Fruit fly (Drosophila melanogaster) whole organism, adult: Measurements from ENCODE around the gene RhoGAP15B.

Source experiments
- CG11617 ChIP-seq: fragments of 200-800 bp; sonication (Bioruptor generic); optimal IDR thresholded peaks from 2 replicates; lab custom pipeline; 2017; ENCODE audit warnings: mild to moderate bottlenecking, missing biosample characterization, missing genetic modification reagents, missing genetic modification characterization
- CG12768 ChIP-seq: fragments of 200-800 bp; sonication (Bioruptor generic); optimal IDR thresholded peaks from 2 replicates; lab custom pipeline; 2017; ENCODE audit warnings: missing biosample characterization, missing genetic modification characterization, mild to moderate bottlenecking, moderate library complexity, missing genetic modification reagents
- CG14711 ChIP-seq: fragments of 200-800 bp; sonication (Bioruptor generic); optimal IDR thresholded peaks from 2 replicates; lab custom pipeline; 2018; ENCODE audit warnings: missing biosample characterization, mild to moderate bottlenecking, missing genetic modification characterization, moderate library complexity
- CG1620 ChIP-seq: fragments of 200-800 bp; sonication (Bioruptor generic); optimal IDR thresholded peaks from 2 replicates; lab custom pipeline; 2016; ENCODE audit warnings: missing biosample characterization, missing genetic modification characterization
- CG33017 ChIP-seq: fragments of 200-800 bp; sonication (Bioruptor generic); optimal IDR thresholded peaks from 2 replicates; lab custom pipeline; 2018; ENCODE audit warnings: missing biosample characterization, mild to moderate bottlenecking, missing genetic modification characterization, moderate library complexity
- CG5204 ChIP-seq: fragments of 200-800 bp; sonication (Bioruptor generic); optimal IDR thresholded peaks from 2 replicates; lab custom pipeline; 2016; ENCODE audit warnings: missing biosample characterization, missing genetic modification characterization
- CG7045 ChIP-seq: fragments of 200-800 bp; sonication (Bioruptor generic); optimal IDR thresholded peaks from 2 replicates; lab custom pipeline; 2017; ENCODE audit warnings: missing biosample characterization, mild to moderate bottlenecking, missing genetic modification characterization
- CG7101 ChIP-seq: fragments of 200-800 bp; sonication (Bioruptor generic); optimal IDR thresholded peaks from 2 replicates; lab custom pipeline; 2018; ENCODE audit warnings: missing biosample characterization, mild to moderate bottlenecking, missing genetic modification characterization, moderate library complexity
- Clk ChIP-seq: fragments of 200-800 bp; sonication (Bioruptor generic); optimal IDR thresholded peaks from 2 replicates; lab custom pipeline; 2017; ENCODE audit warnings: missing biosample characterization, missing genetic modification characterization
- Crg-1 ChIP-seq: fragments of 200-800 bp; sonication (Bioruptor generic); optimal IDR thresholded peaks from 2 replicates; lab custom pipeline; 2016; ENCODE audit warnings: missing biosample characterization, missing genetic modification characterization
- Hr96 ChIP-seq: fragments of 200-800 bp; sonication (Bioruptor generic); optimal IDR thresholded peaks from 2 replicates; lab custom pipeline; 2016; ENCODE audit warnings: missing biosample characterization, missing genetic modification characterization
- Mnt ChIP-seq: fragments of 200-800 bp; sonication (Bioruptor generic); optimal IDR thresholded peaks from 2 replicates; lab custom pipeline; 2016; ENCODE audit warnings: missing biosample characterization, mild to moderate bottlenecking, missing genetic modification characterization
- bab1 ChIP-seq: fragments of 200-800 bp; sonication (Bioruptor generic); optimal IDR thresholded peaks from 3 replicates; lab custom pipeline; 2019; ENCODE audit warnings: missing biosample characterization, mild to moderate bottlenecking, missing genetic modification characterization, moderate library complexity
- cic ChIP-seq: fragments of 200-800 bp; sonication (Bioruptor generic); optimal IDR thresholded peaks from 2 replicates; lab custom pipeline; 2017; ENCODE audit warnings: missing biosample characterization, mild to moderate bottlenecking, missing genetic modification characterization, moderate library complexity
- cnc ChIP-seq, 2 experiments: fragments of >200 bp; optimal IDR thresholded peaks; 2 replicates each; lab custom pipeline; 2017
- kay ChIP-seq: fragments of 200-800 bp; sonication (Bioruptor generic); peaks from one replicate; lab custom pipeline; 2016; ENCODE audit warnings: missing biosample characterization, missing genetic modification characterization, borderline replicate concordance
- ovo ChIP-seq: fragments of 200-800 bp; sonication (Bioruptor generic); optimal IDR thresholded peaks from 2 replicates; lab custom pipeline; 2016; ENCODE audit warnings: missing biosample characterization, missing genetic modification characterization
- pad ChIP-seq: fragments of 200-800 bp; sonication (Bioruptor generic); optimal IDR thresholded peaks from 3 replicates; lab custom pipeline; 2017; ENCODE audit warnings: missing biosample characterization, missing genetic modification characterization, mild to moderate bottlenecking, moderate library complexity, missing genetic modification reagents
- tj ChIP-seq: fragments of 200-800 bp; sonication (Bioruptor generic); optimal IDR thresholded peaks from 3 replicates; lab custom pipeline; 2017; ENCODE audit warnings: missing biosample characterization, mild to moderate bottlenecking, missing genetic modification characterization, moderate library complexity
- toe ChIP-seq: fragments of 200-800 bp; sonication (Bioruptor generic); optimal IDR thresholded peaks from 2 replicates; lab custom pipeline; 2016; ENCODE audit warnings: missing biosample characterization, missing genetic modification characterization

RhoGAP15B gene

DNA sequence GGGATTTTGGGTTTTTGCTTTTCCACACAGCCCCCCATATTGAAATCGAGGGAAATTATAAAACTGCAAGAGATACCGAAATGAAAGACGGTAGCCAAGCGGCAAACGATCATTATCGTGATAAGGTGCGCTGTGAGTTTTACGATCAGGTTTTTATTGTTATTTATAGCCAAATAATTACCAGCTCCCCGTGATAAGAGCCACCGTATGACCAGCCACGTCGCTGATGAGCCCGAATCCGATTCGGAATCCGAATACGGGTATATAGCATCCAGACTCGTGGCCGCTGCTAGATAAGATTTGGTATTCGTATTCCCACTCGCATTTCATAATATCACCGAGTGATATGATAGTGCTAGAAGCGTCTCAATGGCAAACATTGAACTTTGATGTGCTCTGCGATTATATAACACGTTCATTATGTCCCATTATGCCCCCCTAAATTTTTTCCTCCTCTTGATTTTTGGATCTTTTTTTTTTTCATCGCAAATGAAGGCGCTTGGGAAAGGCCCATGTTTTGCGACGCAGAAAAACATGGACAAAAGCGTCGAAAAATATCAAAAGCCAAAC, 24.2 kb upstream of the RhoGAP15B start:
- TF ChIP-seq CG7101 (tag; lab: Kevin White, UChicago) (peak; percentile 7), Clk (GFP tag; lab: Kevin White, UChicago) (no peak)

DNA sequence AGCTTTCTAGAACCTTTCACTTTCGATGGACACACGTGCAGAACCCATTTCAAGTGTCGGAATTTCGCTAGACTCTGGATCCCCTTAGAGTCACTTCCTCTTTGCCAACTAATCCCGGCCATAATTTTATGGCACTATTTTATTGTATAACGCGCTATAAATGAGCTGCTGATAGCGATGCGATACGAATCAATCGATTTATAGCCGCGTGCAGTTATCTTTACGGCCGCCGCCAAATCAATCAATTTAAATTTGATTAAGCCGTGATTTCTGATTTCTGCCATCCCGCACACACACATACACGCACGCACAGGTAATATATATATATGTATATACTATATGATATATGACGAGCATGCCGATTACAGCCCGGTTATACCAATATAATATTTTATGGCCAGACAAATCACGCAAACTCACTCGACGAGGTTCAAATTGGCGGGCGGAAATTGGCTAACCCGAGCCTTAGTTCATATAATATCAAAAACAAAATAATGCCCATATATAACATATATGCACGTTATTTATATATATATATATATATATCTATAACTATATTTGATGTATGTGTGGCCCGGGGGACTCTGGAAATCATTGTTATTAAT, 22.3 kb upstream of the RhoGAP15B start:
- TF ChIP-seq cic (GFP tag; lab: Kevin White, UChicago) (peak; percentile 5), Mnt (GFP tag; lab: Kevin White, UChicago) (no peak), CG14711 (tag; lab: Kevin White, UChicago) (no peak), CG11617 (GFP tag; lab: Kevin White, UChicago) (no peak), CG7101 (tag; lab: Kevin White, UChicago) (peak; percentile 55)

dm6 chrX:16922626-16923025, 20.5 kb upstream of the RhoGAP15B start:
- TF ChIP-seq CG14711 (tag; lab: Kevin White, UChicago) (no peak), cnc (optimal IDR thresholded peaks at IDR 0.05; lab: Kevin White, UChicago) (no peak), CG12768 (no peak), CG5204 (no peak), bab1 (GFP tag; lab: Kevin White, UChicago) (no peak), pad (no peak), CG11617 (GFP tag; lab: Kevin White, UChicago) (no peak), cic (GFP tag; lab: Kevin White, UChicago) (no peak), Clk (GFP tag; lab: Kevin White, UChicago) (no peak), CG1620 (no peak), ovo (GFP tag; lab: Kevin White, UChicago) (no peak), Mnt (GFP tag; lab: Kevin White, UChicago) (no peak), CG7101 (tag; lab: Kevin White, UChicago) (no peak), CG7045 (GFP tag; lab: Kevin White, UChicago) (no peak), CG33017 (tag; lab: Kevin White, UChicago) (no peak), toe (GFP tag; lab: Kevin White, UChicago) (no peak), Hr96 (GFP tag; lab: Kevin White, UChicago) (no peak), tj (GFP tag; lab: Kevin White, UChicago) (no peak), Crg-1 (GFP tag; lab: Kevin White, UChicago) (no peak)

- TF ChIP-seq kay (no peak), Mnt (GFP tag; lab: Kevin White, UChicago) (no peak)
These were observed 19.6 kb upstream of the RhoGAP15B start for dm6 chrX:16923503-16923902.

dm6 chrX:16924069-16924721, 18.9 kb upstream of the RhoGAP15B start:
- TF ChIP-seq CG14711 (tag; lab: Kevin White, UChicago), result no peak
- peak; percentile 15 for TF ChIP-seq Hr96 (GFP tag; lab: Kevin White, UChicago)
- TF ChIP-seq CG7101 (tag; lab: Kevin White, UChicago), result peak; percentile 7

dm6 chrX:16926726-16927125, 16.4 kb upstream of the RhoGAP15B start:
- no peak for TF ChIP-seq pad
- no peak for TF ChIP-seq CG33017 (tag; lab: Kevin White, UChicago)
- TF ChIP-seq toe (GFP tag; lab: Kevin White, UChicago), result no peak
- no peak for TF ChIP-seq tj (GFP tag; lab: Kevin White, UChicago)
- no peak for TF ChIP-seq bab1 (GFP tag; lab: Kevin White, UChicago)
- no peak for TF ChIP-seq Mnt (GFP tag; lab: Kevin White, UChicago)
- TF ChIP-seq CG7045 (GFP tag; lab: Kevin White, UChicago), result no peak
- TF ChIP-seq ovo (GFP tag; lab: Kevin White, UChicago), result no peak
- TF ChIP-seq cnc (optimal IDR thresholded peaks at IDR 0.05; lab: Kevin White, UChicago), result no peak
- no peak for TF ChIP-seq CG5204
- TF ChIP-seq Clk (GFP tag; lab: Kevin White, UChicago), result no peak
- TF ChIP-seq CG12768, result no peak
- no peak for TF ChIP-seq CG11617 (GFP tag; lab: Kevin White, UChicago)
- no peak for TF ChIP-seq kay
- no peak for TF ChIP-seq CG14711 (tag; lab: Kevin White, UChicago)
